Worm (Caenorhabditis elegans) whole organism, late embryonic: ENCODE measurements around the gene rad-50.

Experiments
- F13H6.1 ChIP-seq: sonication (generic microtip); optimal IDR thresholded peaks from 2 replicates; lab custom pipeline; 2016; ENCODE audit warnings: missing genetic modification characterization, missing compliant biosample characterization
- T23F11.4 ChIP-seq: fragments of 200-800 bp; sonication (Bioruptor generic); optimal IDR thresholded peaks from 2 replicates; lab custom pipeline; 2018; ENCODE audit warnings: mild to moderate bottlenecking, missing genetic modification characterization, missing compliant biosample characterization
- ama-1 ChIP-seq: fragments of 150-350 bp; optimal IDR thresholded peaks from 2 replicates; lab custom pipeline; 2014
- ceh-14 ChIP-seq: sonication (generic microtip); optimal IDR thresholded peaks from 2 replicates; lab custom pipeline; 2016; ENCODE audit warnings: missing genotype, missing genetic modification characterization, missing compliant biosample characterization
- ceh-30 ChIP-seq: fragments of 150-350 bp; optimal IDR thresholded peaks from 2 replicates; lab custom pipeline; 2014; ENCODE audit warnings: missing biosample characterization, missing genetic modification characterization
- ceh-34 ChIP-seq: sonication (generic microtip); optimal IDR thresholded peaks from 2 replicates; lab custom pipeline; 2016; ENCODE audit warnings: mild to moderate bottlenecking, missing genetic modification characterization, missing compliant biosample characterization
- elt-2 ChIP-seq: sonication (generic microtip); optimal IDR thresholded peaks from 2 replicates; lab custom pipeline; 2016; ENCODE audit warnings: missing genetic modification reagents, missing genetic modification characterization, missing compliant biosample characterization
- lim-6 ChIP-seq: sonication (generic microtip); optimal IDR thresholded peaks from 2 replicates; lab custom pipeline; 2016; ENCODE audit warnings: missing genetic modification characterization, missing compliant biosample characterization
- lin-11 ChIP-seq: fragments of 200-800 bp; sonication (Bioruptor generic); optimal IDR thresholded peaks from 2 replicates; lab custom pipeline; 2018; ENCODE audit warnings: mild to moderate bottlenecking, missing genetic modification characterization, missing compliant biosample characterization
- madf-2 ChIP-seq: sonication (generic microtip); optimal IDR thresholded peaks from 2 replicates; lab custom pipeline; 2017; ENCODE audit warnings: missing genetic modification characterization, missing compliant biosample characterization
- pag-3 ChIP-seq: sonication (generic microtip); optimal IDR thresholded peaks from 2 replicates; lab custom pipeline; 2016; ENCODE audit warnings: missing compliant biosample characterization, missing genetic modification characterization, borderline replicate concordance
- sdc-2 ChIP-seq: sonication (generic microtip); optimal IDR thresholded peaks from 2 replicates; lab custom pipeline; 2016; ENCODE audit warnings: missing genotype, missing genetic modification characterization, missing compliant biosample characterization
- unc-86 ChIP-seq: sonication (generic microtip); optimal IDR thresholded peaks from 2 replicates; lab custom pipeline; 2016; ENCODE audit warnings: missing genetic modification characterization, missing compliant biosample characterization
- zip-5 ChIP-seq: sonication (generic microtip); optimal IDR thresholded peaks from 2 replicates; lab custom pipeline; 2016; ENCODE audit warnings: missing genetic modification characterization, missing compliant biosample characterization

DNA sequence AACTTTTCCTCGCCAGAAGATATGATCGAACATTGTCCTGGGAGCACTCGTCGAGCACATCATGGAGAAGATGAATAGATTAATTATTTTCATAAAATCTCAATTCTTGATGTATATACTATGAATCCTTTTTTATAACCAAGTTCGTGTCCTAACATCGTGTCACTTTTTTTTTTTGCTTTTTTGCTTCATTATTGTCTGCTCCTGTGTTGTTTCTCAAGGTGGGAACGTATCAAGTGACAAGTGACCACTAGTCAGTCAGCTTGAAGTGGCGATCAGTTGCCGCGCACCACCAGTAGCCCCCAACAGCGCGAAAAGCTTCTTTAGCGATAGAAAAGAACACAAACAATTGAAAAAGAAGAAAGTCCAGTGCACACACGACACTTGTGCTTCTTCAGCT, 6.8 kb downstream of the rad-50 start, which contains the start of gene lrx-1:
- TF ChIP-seq sdc-2 (tag; lab: Kevin White, UChicago) (no peak), lim-6 (tag; lab: Kevin White, UChicago) (no peak), F13H6.1 (no peak), pag-3 (no peak), lin-11 (tag; lab: Kevin White, UChicago) (no peak), ceh-14 (no peak), elt-2 (tag; lab: Kevin White, UChicago) (no peak), madf-2 (tag; lab: Kevin White, UChicago) (no peak), unc-86 (tag; lab: Kevin White, UChicago) (no peak), ceh-30 (tag; lab: Kevin White, UChicago) (no peak), ama-1 (no peak), ceh-34 (tag; lab: Kevin White, UChicago) (no peak), zip-5 (tag; lab: Kevin White, UChicago) (no peak), T23F11.4 (GFP tag; lab: Kevin White, UChicago) (no peak)
